Fruit fly (Drosophila melanogaster): ENCODE measurements around the gene CG34398.

DNA sequence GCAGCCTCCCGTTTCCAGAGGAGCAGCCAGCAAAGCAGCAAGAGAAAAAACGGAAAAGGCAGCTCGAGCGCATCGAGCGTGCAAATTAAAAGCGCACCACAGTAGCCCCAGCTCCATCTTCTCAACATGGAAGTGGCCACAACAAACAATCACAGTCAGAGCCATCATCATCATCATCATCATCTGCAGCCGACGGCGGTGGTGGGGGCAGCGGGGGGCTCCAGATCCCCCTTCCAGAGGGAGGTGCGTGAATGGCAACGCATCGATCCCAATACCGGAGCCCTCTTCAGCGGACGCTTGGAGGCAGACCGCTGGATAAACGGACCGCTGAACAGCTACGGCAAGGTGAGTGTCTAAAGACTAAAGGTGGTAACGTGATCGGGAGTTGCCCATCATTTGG, 17.1 kb downstream of the CG34398 start:
- TF ChIP-seq CTCF (optimal IDR thresholded peaks at IDR 0.05): no peak
- TF ChIP-seq CG8478 (optimal IDR thresholded peaks at IDR 0.05): no peak
